Worm (Caenorhabditis elegans) whole organism, young adult: Measurements from ENCODE around the gene srx-90.
A peak's percentile ranks its signal among the peaks of the same experiment; 100 is the strongest.

Experiments used
- F23B12.7 ChIP-seq: sonication (generic microtip); optimal IDR thresholded peaks from 2 replicates; lab custom pipeline; 2017; ENCODE audit warnings: missing genetic modification characterization, mild to moderate bottlenecking, missing compliant biosample characterization, antibody characterized with exemption, moderate library complexity; ENCODE audit not compliant: insufficient read depth
- F33H1.4 ChIP-seq: fragments of 200-800 bp; sonication (Bioruptor generic); IDR thresholded peaks from 2 replicates; pipeline ENCODE4 v1.3.6; 2022; ENCODE audit warnings: missing genetic modification reagents, missing genetic modification characterization, missing compliant biosample characterization
- F37B4.10 ChIP-seq: fragments of 200-800 bp; sonication (Bioruptor generic); IDR thresholded peaks from 2 replicates; pipeline ENCODE4 v1.3.6; 2022; ENCODE audit warnings: missing genetic modification characterization, missing compliant biosample characterization
- F52B5.7 ChIP-seq: sonication (generic microtip); optimal IDR thresholded peaks from 2 replicates; lab custom pipeline; 2016; ENCODE audit warnings: mild to moderate bottlenecking, missing genetic modification characterization, missing compliant biosample characterization
- F57A8.1 ChIP-seq: fragments of 200-800 bp; sonication (Bioruptor generic); optimal IDR thresholded peaks from 2 replicates; lab custom pipeline; 2018; ENCODE audit warnings: mild to moderate bottlenecking, missing genetic modification characterization, moderate library complexity, missing compliant biosample characterization
- T07F8.4 ChIP-seq: sonication (generic microtip); optimal IDR thresholded peaks from 2 replicates; lab custom pipeline; 2016; ENCODE audit warnings: mild to moderate bottlenecking, missing genetic modification characterization, moderate library complexity, missing compliant biosample characterization
- Y67H2A.10 ChIP-seq: fragments of 200-800 bp; sonication (Bioruptor generic); conservative IDR thresholded peaks from 2 replicates; pipeline ENCODE4 v1.3.6; 2022; ENCODE audit warnings: missing genetic modification reagents, missing genetic modification characterization, missing compliant biosample characterization
- Y95B8A.8 ChIP-seq: fragments of 200-800 bp; sonication (Bioruptor generic); IDR thresholded peaks from 2 replicates; pipeline ENCODE4 v1.3.6; 2022; ENCODE audit warnings: missing genetic modification reagents, missing genetic modification characterization, missing compliant biosample characterization
- ama-1 ChIP-seq, 3 experiments: fragments of 150-350 bp in 1 of 3; sonication (generic microtip) in 2 of 3; optimal IDR thresholded peaks; 2 replicates each; lab custom pipeline; 2014 to 2018; ENCODE audit warnings: missing biosample characterization in 2 of 3, missing genetic modification characterization in 2 of 3, missing genetic modification reagents in 2 of 3
- aptf-2 ChIP-seq: fragments of 200-800 bp; sonication (Bioruptor generic); conservative IDR thresholded peaks from 2 replicates; pipeline ENCODE4 v1.3.6; 2022; ENCODE audit warnings: missing genetic modification reagents, missing genetic modification characterization, missing compliant biosample characterization
- attf-3 ChIP-seq: fragments of 200-800 bp; sonication (Bioruptor generic); conservative IDR thresholded peaks from 2 replicates; pipeline ENCODE4 v1.3.6; 2022; ENCODE audit warnings: missing genetic modification reagents, missing genetic modification characterization, missing compliant biosample characterization
- attf-5 ChIP-seq: fragments of 200-800 bp; sonication (Bioruptor generic); optimal IDR thresholded peaks from 2 replicates; lab custom pipeline; 2018; ENCODE audit warnings: mild to moderate bottlenecking, missing genetic modification characterization, missing compliant biosample characterization
- cebp-1 ChIP-seq, 2 experiments: fragments of 200-800 bp in 1 of 2; sonication (Bioruptor generic) in 1 of 2; sonication (generic microtip) in 1 of 2; IDR thresholded peaks in 1 of 2; optimal IDR thresholded peaks in 1 of 2; 2 replicates each; pipeline versions ENCODE4 v1.3.6 to Lab custom; 2017 to 2022; ENCODE audit warnings: missing compliant biosample characterization in 2 of 2, missing genetic modification characterization in 2 of 2, mild to moderate bottlenecking in 1 of 2, missing genetic modification reagents in 1 of 2, moderate library complexity in 1 of 2
- ceh-40 ChIP-seq: fragments of 200-800 bp; sonication (Bioruptor generic); IDR thresholded peaks from 2 replicates; pipeline ENCODE4 v1.3.6; 2022; ENCODE audit warnings: missing genetic modification characterization, missing compliant biosample characterization
- chd-7 ChIP-seq: sonication (generic microtip); optimal IDR thresholded peaks from 2 replicates; lab custom pipeline; 2016; ENCODE audit warnings: mild to moderate bottlenecking, missing genetic modification characterization, moderate library complexity, missing compliant biosample characterization
- dox-1 ChIP-seq: fragments of 200-800 bp; sonication (Bioruptor generic); IDR thresholded peaks from 2 replicates; pipeline ENCODE4 v1.3.6; 2022; ENCODE audit warnings: missing genetic modification reagents, missing genetic modification characterization, missing compliant biosample characterization
- dpl-1 ChIP-seq: fragments of 150-350 bp; optimal IDR thresholded peaks from 2 replicates; lab custom pipeline; 2014; ENCODE audit warnings: missing biosample characterization, missing genetic modification reagents, missing genetic modification characterization
- efl-1 ChIP-seq: fragments of 150-350 bp; optimal IDR thresholded peaks from 2 replicates; lab custom pipeline; 2014; ENCODE audit warnings: missing biosample characterization, missing genetic modification reagents, missing genetic modification characterization
- egl-44 ChIP-seq: fragments of 200-800 bp; sonication (Bioruptor generic); IDR thresholded peaks from 2 replicates; pipeline ENCODE4 v1.3.6; 2022; ENCODE audit warnings: missing genetic modification reagents, missing genetic modification characterization, missing compliant biosample characterization
- ets-4 ChIP-seq: fragments of 200-800 bp; sonication (Bioruptor generic); optimal IDR thresholded peaks from 2 replicates; lab custom pipeline; 2018; ENCODE audit warnings: mild to moderate bottlenecking, missing genetic modification characterization, missing compliant biosample characterization
- hmg-1.2 ChIP-seq: fragments of 200-800 bp; sonication (Bioruptor generic); IDR thresholded peaks from 2 replicates; pipeline ENCODE4 v1.3.6; 2022; ENCODE audit warnings: missing genetic modification reagents, missing genetic modification characterization, missing compliant biosample characterization
- hrde-1 ChIP-seq: sonication (generic microtip); optimal IDR thresholded peaks from 2 replicates; lab custom pipeline; 2016; ENCODE audit warnings: missing genetic modification characterization, mild to moderate bottlenecking, missing compliant biosample characterization, moderate library complexity, missing genotype, missing genetic modification reagents, borderline replicate concordance
- lag-1 ChIP-seq: fragments of 200-800 bp; sonication (Bioruptor generic); IDR thresholded peaks from 2 replicates; pipeline ENCODE4 v1.3.6; 2022; ENCODE audit warnings: missing genetic modification reagents, missing genetic modification characterization, missing compliant biosample characterization
- lin-26 ChIP-seq: fragments of 200-800 bp; sonication (Bioruptor generic); IDR thresholded peaks from 2 replicates; pipeline ENCODE4 v1.3.6; 2022; ENCODE audit warnings: missing genetic modification reagents, missing genetic modification characterization, missing compliant biosample characterization
- lin-35 ChIP-seq, 3 experiments: fragments of 150-350 bp in 2 of 3; sonication (generic microtip) in 1 of 3; optimal IDR thresholded peaks; 2 replicates each; lab custom pipeline; 2014 to 2018; ENCODE audit warnings: missing biosample characterization in 3 of 3, missing genetic modification characterization in 3 of 3, missing genetic modification reagents in 3 of 3
- lin-40 ChIP-seq: sonication (generic microtip); optimal IDR thresholded peaks from 2 replicates; lab custom pipeline; 2016; ENCODE audit warnings: missing genetic modification characterization, mild to moderate bottlenecking, missing compliant biosample characterization, missing genotype, missing genetic modification reagents
- lsl-1 ChIP-seq: fragments of 200-800 bp; sonication (Bioruptor generic); optimal IDR thresholded peaks from 2 replicates; lab custom pipeline; 2018; ENCODE audit warnings: mild to moderate bottlenecking, missing genetic modification characterization, moderate library complexity, missing compliant biosample characterization
- lsy-27 ChIP-seq: sonication (generic microtip); optimal IDR thresholded peaks from 2 replicates; lab custom pipeline; 2017; ENCODE audit warnings: missing genetic modification characterization, mild to moderate bottlenecking, missing compliant biosample characterization, antibody characterized with exemption, missing genotype, borderline replicate concordance; ENCODE audit not compliant: insufficient read depth
- madf-6 ChIP-seq: fragments of 200-800 bp; sonication (Bioruptor generic); IDR thresholded peaks from 2 replicates; pipeline ENCODE4 v1.3.6; 2022; ENCODE audit warnings: missing genetic modification reagents, missing genetic modification characterization, missing compliant biosample characterization
- mel-28 ChIP-seq: sonication (generic microtip); optimal IDR thresholded peaks from 2 replicates; lab custom pipeline; 2016; ENCODE audit warnings: borderline replicate concordance, mild to moderate bottlenecking, missing genetic modification characterization, missing compliant biosample characterization
- mes-4 ChIP-seq: sonication (generic microtip); optimal IDR thresholded peaks from 2 replicates; lab custom pipeline; 2016; ENCODE audit warnings: missing genotype, missing genetic modification characterization, missing compliant biosample characterization
- mxl-1 ChIP-seq: sonication (generic microtip); optimal IDR thresholded peaks from 2 replicates; lab custom pipeline; 2016; ENCODE audit warnings: missing genetic modification characterization, missing compliant biosample characterization
- nfya-1 ChIP-seq: sonication (generic microtip); optimal IDR thresholded peaks from 2 replicates; lab custom pipeline; 2017; ENCODE audit warnings: antibody characterized with exemption, missing compliant biosample characterization, missing genetic modification characterization, borderline replicate concordance; ENCODE audit not compliant: insufficient read depth
- nfya-2 ChIP-seq: fragments of 200-800 bp; sonication (Bioruptor generic); IDR thresholded peaks from 2 replicates; pipeline ENCODE4 v1.3.6; 2022; ENCODE audit warnings: missing genetic modification reagents, missing genetic modification characterization, missing compliant biosample characterization
- nfyb-1 ChIP-seq: fragments of 200-800 bp; sonication (Bioruptor generic); IDR thresholded peaks from 2 replicates; pipeline ENCODE4 v1.3.6; 2022; ENCODE audit warnings: missing genetic modification reagents, missing genetic modification characterization, missing compliant biosample characterization
- sea-2 ChIP-seq: fragments of 200-800 bp; sonication (Bioruptor generic); IDR thresholded peaks from 2 replicates; pipeline ENCODE4 v1.3.6; 2022; ENCODE audit warnings: missing genetic modification characterization, missing compliant biosample characterization
- snpc-3.4 ChIP-seq: sonication (generic microtip); optimal IDR thresholded peaks from 2 replicates; lab custom pipeline; 2017; ENCODE audit warnings: missing genetic modification characterization, mild to moderate bottlenecking, missing compliant biosample characterization, antibody characterized with exemption, moderate library complexity, missing genotype, missing genetic modification reagents
- tbx-9 ChIP-seq: sonication (generic microtip); optimal IDR thresholded peaks from 2 replicates; lab custom pipeline; 2016; ENCODE audit warnings: borderline replicate concordance, missing genetic modification characterization, inconsistent platforms, missing compliant biosample characterization
- tlf-1 ChIP-seq: fragments of 200-800 bp; sonication (Bioruptor generic); optimal IDR thresholded peaks from 2 replicates; lab custom pipeline; 2018; ENCODE audit warnings: mild to moderate bottlenecking, missing genetic modification characterization, missing compliant biosample characterization
- unc-130 ChIP-seq: sonication (generic microtip); optimal IDR thresholded peaks from 2 replicates; lab custom pipeline; 2016; ENCODE audit warnings: missing genetic modification reagents, missing genetic modification characterization, missing compliant biosample characterization
- xnd-1 ChIP-seq: sonication (generic microtip); optimal IDR thresholded peaks from 2 replicates; lab custom pipeline; 2016; ENCODE audit warnings: missing genotype, missing genetic modification reagents, missing genetic modification characterization, missing compliant biosample characterization
- ztf-22 ChIP-seq: fragments of 200-800 bp; sonication (Bioruptor generic); optimal IDR thresholded peaks from 2 replicates; lab custom pipeline; 2018; ENCODE audit warnings: mild to moderate bottlenecking, missing genetic modification characterization, moderate library complexity, missing compliant biosample characterization
- ztf-25 ChIP-seq: fragments of 200-800 bp; sonication (Bioruptor generic); IDR thresholded peaks from 2 replicates; pipeline ENCODE4 v1.3.6; 2022; ENCODE audit warnings: missing genetic modification reagents, missing genetic modification characterization, missing compliant biosample characterization
- ztf-26 ChIP-seq: sonication (generic microtip); optimal IDR thresholded peaks from 2 replicates; lab custom pipeline; 2017; ENCODE audit warnings: missing genetic modification characterization, missing compliant biosample characterization
- ztf-3 ChIP-seq: fragments of 200-800 bp; sonication (Bioruptor generic); optimal IDR thresholded peaks from 2 replicates; lab custom pipeline; 2018; ENCODE audit warnings: mild to moderate bottlenecking, missing genetic modification characterization, missing compliant biosample characterization
- ztf-6 ChIP-seq: fragments of 200-800 bp; sonication (Bioruptor generic); IDR thresholded peaks from 2 replicates; pipeline ENCODE4 v1.3.6; 2022; ENCODE audit warnings: missing genetic modification reagents, missing genetic modification characterization, missing compliant biosample characterization

srx-90 gene

DNA sequence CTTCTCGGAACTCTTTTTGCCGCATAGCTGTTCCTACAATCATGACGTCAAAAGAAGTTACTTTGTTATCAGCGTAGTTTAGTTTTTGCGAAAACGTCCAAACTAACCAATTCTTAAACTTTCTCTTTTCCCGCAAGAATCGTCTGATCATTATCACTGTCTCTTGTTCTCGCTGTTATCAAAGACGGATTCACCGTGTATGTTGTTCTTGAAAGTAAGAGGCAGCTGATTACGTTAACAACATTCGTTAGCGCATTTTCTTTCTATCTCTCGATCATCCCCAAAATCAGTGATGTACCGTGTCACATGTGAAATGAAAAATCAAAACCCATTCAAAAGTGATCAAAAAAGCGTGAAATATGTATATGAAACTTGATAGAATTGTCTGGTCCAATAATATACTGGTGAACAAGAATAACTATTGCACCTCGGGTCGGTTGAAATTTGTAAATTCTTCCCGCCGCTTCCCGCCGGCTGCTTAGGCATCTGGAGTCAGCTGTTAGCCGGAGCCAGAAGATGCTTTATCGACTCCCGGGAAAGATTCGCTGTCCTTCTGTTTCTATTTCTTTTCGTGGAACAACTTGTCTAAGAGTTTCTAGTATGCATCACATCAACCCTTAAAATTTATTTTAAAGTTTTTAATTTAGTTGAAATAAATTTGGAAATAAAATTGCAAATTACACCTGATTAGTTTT, 46.3 kb upstream of the srx-90 start:
- TF ChIP-seq T07F8.4 (tag; lab: Kevin White, UChicago), result no peak
- no peak for TF ChIP-seq dpl-1 (GFP tag; lab: Kevin White, UChicago)
- no peak for TF ChIP-seq madf-6 (GFP tag; lab: Robert Waterston, UW)
- no peak for TF ChIP-seq Y67H2A.10 (GFP tag; lab: Robert Waterston, UW)
- no peak for TF ChIP-seq F23B12.7 (tag; lab: Kevin White, UChicago)
- TF ChIP-seq Y95B8A.8 (GFP tag; lab: Robert Waterston, UW), result no peak
- TF ChIP-seq egl-44 (GFP tag; lab: Robert Waterston, UW), result no peak
- no peak for TF ChIP-seq nfyb-1 (GFP tag; lab: Robert Waterston, UW)
- TF ChIP-seq lin-35 (GFP tag; optimal IDR thresholded peaks at IDR 0.05; lab: Kevin White, UChicago), result peak in 1 of 3 experiments; percentile 22
- TF ChIP-seq aptf-2 (GFP tag; lab: Robert Waterston, UW), result no peak
- TF ChIP-seq F33H1.4 (GFP tag; lab: Robert Waterston, UW), result no peak
- peak; percentile 2 for TF ChIP-seq lsy-27 (tag; lab: Kevin White, UChicago)
- TF ChIP-seq mxl-1, result no peak
- no peak for TF ChIP-seq cebp-1 (GFP tag; IDR thresholded peaks at IDR 0.05; lab: Robert Waterston, UW)
- TF ChIP-seq cebp-1 (tag; optimal IDR thresholded peaks at IDR 0.05; lab: Kevin White, UChicago), result peak; percentile 33
- no peak for TF ChIP-seq lsl-1 (GFP tag; lab: Kevin White, UChicago)
- no peak for TF ChIP-seq dox-1 (GFP tag; lab: Robert Waterston, UW)
- no peak for TF ChIP-seq nfya-1 (tag; lab: Kevin White, UChicago)
- TF ChIP-seq ztf-3 (GFP tag; lab: Kevin White, UChicago), result no peak
- no peak for TF ChIP-seq lin-40
- TF ChIP-seq tbx-9 (tag; lab: Kevin White, UChicago), result no peak
- no peak for TF ChIP-seq snpc-3.4 (tag; lab: Kevin White, UChicago)
- no peak for TF ChIP-seq ztf-25 (GFP tag; lab: Robert Waterston, UW)
- TF ChIP-seq hrde-1 (tag; lab: Kevin White, UChicago), result no peak
- no peak for TF ChIP-seq attf-5 (GFP tag; lab: Kevin White, UChicago)
- TF ChIP-seq sea-2 (GFP tag; lab: Robert Waterston, UW), result 0 out of 2 replicates have a peak, but pooled peaks have one; percentile 7
- TF ChIP-seq mes-4 (tag; lab: Kevin White, UChicago), result no peak
- TF ChIP-seq ets-4 (GFP tag; lab: Kevin White, UChicago), result peak; percentile 30
- no peak for TF ChIP-seq ztf-22
- no peak for TF ChIP-seq nfya-2 (GFP tag; lab: Robert Waterston, UW)
- TF ChIP-seq attf-3, result no peak
- no peak for TF ChIP-seq mel-28 (tag; lab: Kevin White, UChicago)
- TF ChIP-seq F37B4.10 (GFP tag; lab: Robert Waterston, UW), result no peak
- no peak for TF ChIP-seq lag-1
- TF ChIP-seq xnd-1, result no peak
- no peak for TF ChIP-seq unc-130 (GFP tag; lab: Kevin White, UChicago)
- no peak for TF ChIP-seq F52B5.7 (tag; lab: Kevin White, UChicago)
- no peak for TF ChIP-seq F57A8.1 (GFP tag; lab: Kevin White, UChicago)
- TF ChIP-seq ceh-40, result no peak
- TF ChIP-seq ama-1 (optimal IDR thresholded peaks at IDR 0.05; lab: Kevin White, UChicago), result no peak
- peak in 1 of 2 experiments; percentile 4 for TF ChIP-seq ama-1 (GFP tag; optimal IDR thresholded peaks at IDR 0.05; lab: Kevin White, UChicago)
- no peak for TF ChIP-seq lin-26 (GFP tag; lab: Robert Waterston, UW)
- no peak for TF ChIP-seq ztf-6 (GFP tag; lab: Robert Waterston, UW)
- TF ChIP-seq efl-1 (GFP tag; lab: Kevin White, UChicago), result no peak
- no peak for TF ChIP-seq ztf-26 (tag; lab: Kevin White, UChicago)
- TF ChIP-seq chd-7 (tag; lab: Kevin White, UChicago), result no peak
- TF ChIP-seq hmg-1.2 (GFP tag; lab: Robert Waterston, UW), result no peak
- no peak for TF ChIP-seq tlf-1 (GFP tag; lab: Kevin White, UChicago)
